Worm (Caenorhabditis elegans): ENCODE measurements around the gene C24H12.8.
"Not testable (repeated sequence)": the region's sequence is repeated elsewhere in the genome, so short reads cannot be mapped to it uniquely, and the experiment has no call there.

C24H12.8 gene

DNA sequence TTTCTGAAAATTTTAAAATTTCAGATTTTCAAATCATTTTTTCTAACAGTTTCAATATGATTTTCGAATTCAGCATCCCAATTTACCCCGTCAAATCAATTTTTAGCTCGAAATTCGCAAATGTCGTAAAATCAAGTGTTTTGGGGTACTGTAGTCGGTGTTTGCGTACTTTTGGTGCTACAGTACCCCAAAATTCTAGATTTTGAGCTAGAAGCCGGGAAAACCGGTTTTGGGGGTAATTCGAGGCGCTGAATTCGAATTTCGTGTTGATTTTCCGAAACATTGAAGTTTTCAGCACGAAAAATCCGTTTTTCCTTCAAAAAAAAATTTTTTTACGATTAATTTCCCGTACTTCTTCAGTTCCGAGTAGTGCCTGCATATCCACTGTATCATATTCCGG is 33.4 kb upstream of the C24H12.8 start:
- TF ChIP-seq unc-62 (GFP tag; optimal IDR thresholded peaks at IDR 0.05) = no peak
- no peak for TF ChIP-seq nhr-12 (tag; optimal IDR thresholded peaks at IDR 0.05)
- TF ChIP-seq tbx-2 (tag; optimal IDR thresholded peaks at IDR 0.05) = no peak
- no peak for TF ChIP-seq mml-1 (tag; optimal IDR thresholded peaks at IDR 0.05)
- no peak for TF ChIP-seq nhr-237 (tag; optimal IDR thresholded peaks at IDR 0.05)
- TF ChIP-seq sea-2 (GFP tag; optimal IDR thresholded peaks at IDR 0.05) = no peak
- no peak for TF ChIP-seq nhr-25 (tag; optimal IDR thresholded peaks at IDR 0.05)
- TF ChIP-seq hmg-11 (tag; optimal IDR thresholded peaks at IDR 0.05) = no peak
- no peak for TF ChIP-seq pha-4 (tag; optimal IDR thresholded peaks at IDR 0.05)
- TF ChIP-seq jun-1 (tag; optimal IDR thresholded peaks at IDR 0.05) = no peak
- no peak for TF ChIP-seq zag-1 (tag; optimal IDR thresholded peaks at IDR 0.05)
- TF ChIP-seq fkh-10 (GFP tag; optimal IDR thresholded peaks at IDR 0.05) = no peak
- TF ChIP-seq elt-1 (tag; optimal IDR thresholded peaks at IDR 0.05) = no peak
- TF ChIP-seq aly-2 (tag; optimal IDR thresholded peaks at IDR 0.05) = no peak
- no peak for TF ChIP-seq skn-1 (tag; optimal IDR thresholded peaks at IDR 0.05)
- no peak for TF ChIP-seq nhr-23 (tag; optimal IDR thresholded peaks at IDR 0.05)

DNA sequence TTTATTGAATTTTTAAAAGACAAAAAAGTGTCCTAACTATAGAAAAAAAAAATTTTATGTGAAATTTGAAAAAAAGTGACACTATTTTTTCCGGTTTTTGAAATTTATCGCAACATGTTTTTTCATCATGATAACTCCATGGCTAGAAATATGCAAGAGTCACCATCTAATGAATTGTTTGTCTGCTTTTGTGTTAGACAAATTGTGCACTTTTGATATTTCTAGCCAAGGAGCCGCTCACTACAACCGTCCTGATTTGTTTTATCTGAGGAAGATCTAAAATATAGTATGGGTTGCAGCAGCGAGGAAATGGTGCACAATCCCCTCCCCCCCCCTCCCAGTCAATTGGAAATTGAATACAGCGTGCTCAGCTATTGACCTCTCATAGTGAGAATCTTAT is 31.7 kb upstream of the C24H12.8 start, which contains the start of gene W10D9.1:
Gene W10D9.1, plus strand, starts transcription at position 301 of the 400 bp plus-strand sequence.
- not testable (repeated sequence) for TF ChIP-seq nhr-237, nhr-11, lin-39 (tag; optimal IDR thresholded peaks at IDR 0.05)

DNA sequence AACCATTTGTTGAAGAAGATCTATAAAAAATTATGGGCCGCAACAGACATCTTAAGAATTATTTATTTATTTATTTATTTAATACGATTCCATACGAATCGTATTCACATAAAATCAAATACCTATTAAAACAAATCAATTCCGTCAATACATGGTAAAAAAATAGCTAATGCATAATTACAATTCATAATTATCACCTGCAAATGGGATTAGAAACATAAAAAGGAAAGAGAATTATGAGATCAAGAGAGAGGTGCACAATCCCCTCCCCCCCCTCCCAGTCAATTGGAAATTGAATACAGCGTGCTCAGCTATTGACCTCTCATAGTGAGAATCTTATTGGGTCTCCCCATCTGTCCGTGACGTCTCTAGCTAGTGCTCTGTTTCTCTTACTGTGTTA is 18.1 kb upstream of the C24H12.8 start, which contains the start of gene C24H12.1:
Gene C24H12.1, plus strand, starts transcription at position 301 of the 400 bp plus-strand sequence.
- not testable (repeated sequence) for TF ChIP-seq mml-1, tbx-2, elt-2 (tag; optimal IDR thresholded peaks at IDR 0.05)

DNA sequence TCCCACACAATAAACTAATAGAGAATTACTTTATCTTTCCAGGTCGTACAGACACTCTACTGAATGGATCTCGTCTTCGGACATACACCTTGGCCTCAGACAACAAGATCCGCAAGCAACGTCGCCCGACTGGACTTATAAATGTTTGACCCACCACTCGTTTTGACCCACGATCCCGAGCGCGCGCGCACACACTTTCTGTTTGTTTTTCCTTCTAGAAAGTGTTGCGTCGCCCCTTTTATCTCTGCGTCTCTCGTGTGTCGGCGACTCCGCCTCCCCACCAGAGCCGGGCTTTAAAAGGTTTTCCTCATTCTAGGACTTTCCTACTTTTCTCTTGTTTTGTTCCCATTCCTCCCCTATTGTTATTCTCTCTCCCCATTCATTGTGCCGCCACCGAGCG is 14.3 kb upstream of the C24H12.8 start:
- TF ChIP-seq ceh-28 (tag; optimal IDR thresholded peaks at IDR 0.05) = no peak
- no peak for TF ChIP-seq unc-62 (GFP tag; optimal IDR thresholded peaks at IDR 0.05)
- TF ChIP-seq ama-1 (optimal IDR thresholded peaks at IDR 0.05) = no peak
- no peak for TF ChIP-seq tbx-2 (tag; optimal IDR thresholded peaks at IDR 0.05)
- no peak for TF ChIP-seq nhr-76 (tag; optimal IDR thresholded peaks at IDR 0.05)
- TF ChIP-seq elt-2 (tag; optimal IDR thresholded peaks at IDR 0.05) = no peak
- TF ChIP-seq ceh-16 (tag; optimal IDR thresholded peaks at IDR 0.05) = no peak
- TF ChIP-seq zag-1 (tag; optimal IDR thresholded peaks at IDR 0.05) = no peak
- no peak for TF ChIP-seq nhr-25 (tag; optimal IDR thresholded peaks at IDR 0.05)
- no peak for TF ChIP-seq eor-1 (tag; optimal IDR thresholded peaks at IDR 0.05)
- no peak for TF ChIP-seq ztf-4 (tag; optimal IDR thresholded peaks at IDR 0.05)
- TF ChIP-seq egl-5 (tag; optimal IDR thresholded peaks at IDR 0.05) = no peak
- TF ChIP-seq aly-2 (tag; optimal IDR thresholded peaks at IDR 0.05) = no peak
- no peak for TF ChIP-seq unc-39 (tag; optimal IDR thresholded peaks at IDR 0.05)
- TF ChIP-seq fkh-10 (GFP tag; optimal IDR thresholded peaks at IDR 0.05) = no peak
- TF ChIP-seq nfya-1 (tag; optimal IDR thresholded peaks at IDR 0.05; ENCODE audit: insufficient read depth) = no peak
- TF ChIP-seq lin-39 (tag; optimal IDR thresholded peaks at IDR 0.05) = no peak
- TF ChIP-seq fos-1 (tag; optimal IDR thresholded peaks at IDR 0.05) = no peak

DNA sequence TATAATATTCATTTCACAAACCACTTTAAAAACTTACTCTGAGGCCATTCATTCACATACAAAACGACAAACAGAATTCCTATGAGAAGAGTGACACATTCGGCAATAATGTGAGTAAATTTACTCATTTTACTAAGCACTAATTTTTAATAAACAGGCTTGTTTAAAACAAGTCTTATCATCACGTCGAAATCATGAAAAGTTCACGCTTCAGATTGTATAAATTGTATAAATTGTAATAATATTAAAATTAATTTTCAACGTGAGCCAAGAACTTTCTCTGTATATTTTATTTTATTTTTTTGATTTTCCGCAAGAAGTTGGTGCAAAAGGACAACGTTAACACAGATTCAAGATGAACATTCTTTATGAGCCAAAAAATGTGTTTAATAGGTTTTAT is 4.2 kb downstream of the C24H12.8 start, which contains the start of gene C24H12.6:
Gene C24H12.6, minus strand, starts transcription at position 101 of the 400 bp plus-strand sequence.
- TF ChIP-seq fkh-2 (tag; optimal IDR thresholded peaks at IDR 0.05) = no peak
- no peak for TF ChIP-seq nhr-23 (tag; optimal IDR thresholded peaks at IDR 0.05)
- no peak for TF ChIP-seq unc-62 (GFP tag; optimal IDR thresholded peaks at IDR 0.05)
- TF ChIP-seq elt-1 (tag; optimal IDR thresholded peaks at IDR 0.05) = no peak
- TF ChIP-seq hmg-11 (tag; optimal IDR thresholded peaks at IDR 0.05) = no peak
- no peak for TF ChIP-seq R02D3.7 (tag; optimal IDR thresholded peaks at IDR 0.05)
- no peak for TF ChIP-seq nhr-12 (tag; optimal IDR thresholded peaks at IDR 0.05)
- TF ChIP-seq pha-4 (tag; optimal IDR thresholded peaks at IDR 0.05) = no peak
- TF ChIP-seq nhr-11 (tag; optimal IDR thresholded peaks at IDR 0.05) = no peak
- TF ChIP-seq egl-27 (tag; optimal IDR thresholded peaks at IDR 0.05) = no peak
- TF ChIP-seq daf-12 (tag; optimal IDR thresholded peaks at IDR 0.05) = no peak
- TF ChIP-seq egl-5 (tag; optimal IDR thresholded peaks at IDR 0.05) = no peak
- no peak for TF ChIP-seq elt-2 (tag; optimal IDR thresholded peaks at IDR 0.05)
- no peak for TF ChIP-seq skn-1 (tag; optimal IDR thresholded peaks at IDR 0.05)
